Fruit fly (Drosophila melanogaster): ENCODE data around the gene mys.

mys gene

dm6 chrX:8093722-8094177 is 32.3 kb downstream of the mys start, which contains the start of gene UbcE2H (continued):
- TF ChIP-seq CG10267 (tag; optimal IDR thresholded peaks at IDR 0.05) (peak; percentile 29), Dp (GFP tag; optimal IDR thresholded peaks at IDR 0.05) (peak; percentile 77), CG17186 (GFP tag; optimal IDR thresholded peaks at IDR 0.05) (peak; percentile 23), Myb (GFP tag; optimal IDR thresholded peaks at IDR 0.05) (peak; percentile 98), Hr78 (GFP tag; optimal IDR thresholded peaks at IDR 0.05) (peak in 1 of 2 experiments; percentile 30), Pdp1 (GFP tag; optimal IDR thresholded peaks at IDR 0.05) (peak in 1 of 2 experiments; percentile 39)

- peak; percentile 81 for TF ChIP-seq CG30403 (GFP tag; optimal IDR thresholded peaks at IDR 0.05)
- TF ChIP-seq H15 (GFP tag; IDR thresholded peaks at IDR 0.05): peak; percentile 81; the same call in 2 of the 3 replicates
- peak; percentile 86 for TF ChIP-seq seq (GFP tag; IDR thresholded peaks at IDR 0.05)
- TF ChIP-seq Hr3 (GFP tag; optimal IDR thresholded peaks at IDR 0.05): peak; percentile 68
- no peak for TF ChIP-seq CG15479 (GFP tag; optimal IDR thresholded peaks at IDR 0.05)
- TF ChIP-seq CG9797 (GFP tag; optimal IDR thresholded peaks at IDR 0.05): no peak
- TF ChIP-seq Gsc (GFP tag; IDR thresholded peaks at IDR 0.05): 0 out of 2 replicates have a peak, but pooled peaks have one; percentile 8
- TF ChIP-seq Hr78 (GFP tag; optimal IDR thresholded peaks at IDR 0.05): peak in 1 of 2 experiments; percentile 38
- TF ChIP-seq Tbp (GFP tag; optimal IDR thresholded peaks at IDR 0.05): no peak
- peak; percentile 81 for TF ChIP-seq CG3847 (GFP tag; IDR thresholded peaks at IDR 0.05)
- TF ChIP-seq CG12659 (GFP tag; optimal IDR thresholded peaks at IDR 0.05): peak; percentile 87
- peak; percentile 85 for TF ChIP-seq CG11695 (GFP tag; IDR thresholded peaks at IDR 0.05)
- TF ChIP-seq Ravus (GFP tag; IDR thresholded peaks at IDR 0.05): peak; percentile 67; the same call in 1 of the 2 replicates
- TF ChIP-seq nmo (GFP tag; optimal IDR thresholded peaks at IDR 0.05): peak; percentile 83
- TF ChIP-seq CTCF (GFP tag; optimal IDR thresholded peaks at IDR 0.05): peak; percentile 31
- peak; percentile 42 for TF ChIP-seq Myb (GFP tag; optimal IDR thresholded peaks at IDR 0.05)
- no peak for TF ChIP-seq Hr39 (optimal IDR thresholded peaks at IDR 0.05)
- TF ChIP-seq ato (GFP tag; IDR thresholded peaks at IDR 0.05; ENCODE audit: partially characterized antibody): no peak
- TF ChIP-seq sr (GFP tag; IDR thresholded peaks at IDR 0.05): peak; percentile 72; the same call in 1 of the 3 replicates
- peak; percentile 75 for TF ChIP-seq ase (GFP tag; IDR thresholded peaks at IDR 0.05)
- peak; percentile 66 for TF ChIP-seq CG30431 (GFP tag; optimal IDR thresholded peaks at IDR 0.05)
- peak; percentile 84 for TF ChIP-seq CG34422 (GFP tag; IDR thresholded peaks at IDR 0.05)
- peak; percentile 39 for TF ChIP-seq sd (tag; optimal IDR thresholded peaks at IDR 0.05)
- peak; percentile 74 for TF ChIP-seq fd3F (GFP tag; optimal IDR thresholded peaks at IDR 0.05)
- peak; percentile 74 for TF ChIP-seq CG12299 (tag; optimal IDR thresholded peaks at IDR 0.05)
- no peak for TF ChIP-seq CG4282 (GFP tag; optimal IDR thresholded peaks at IDR 0.05)
- TF ChIP-seq Sry-δ (GFP tag; optimal IDR thresholded peaks at IDR 0.05): no peak
- peak; percentile 47 for TF ChIP-seq CG16863 (GFP tag; optimal IDR thresholded peaks at IDR 0.05)
- peak; percentile 74 for TF ChIP-seq CG10209 (GFP tag; optimal IDR thresholded peaks at IDR 0.05)
- peak; percentile 71 for TF ChIP-seq CG12071 (GFP tag; optimal IDR thresholded peaks at IDR 0.05)
- TF ChIP-seq gro (GFP tag; optimal IDR thresholded peaks at IDR 0.05): peak; percentile 46
- peak; percentile 27 for TF ChIP-seq dm (GFP tag; optimal IDR thresholded peaks at IDR 0.05)
- TF ChIP-seq CG4854 (GFP tag; optimal IDR thresholded peaks at IDR 0.05): peak; percentile 65
- TF ChIP-seq ara (GFP tag; IDR thresholded peaks at IDR 0.05): peak; percentile 82
- TF ChIP-seq NFAT (GFP tag; IDR thresholded peaks at IDR 0.05): peak; percentile 64
- TF ChIP-seq MTF-1 (GFP tag; optimal IDR thresholded peaks at IDR 0.05; ENCODE audit: borderline replicate concordance): peak; percentile 49
- peak; percentile 33 for TF ChIP-seq CG1832 (GFP tag; optimal IDR thresholded peaks at IDR 0.05)
- no peak for TF ChIP-seq sima (GFP tag; optimal IDR thresholded peaks at IDR 0.05)
- TF ChIP-seq Rfx (GFP tag; IDR thresholded peaks at IDR 0.05): peak; percentile 87
- TF ChIP-seq stwl (tag; optimal IDR thresholded peaks at IDR 0.05): no peak
- TF ChIP-seq bowl (GFP tag; IDR thresholded peaks at IDR 0.05): peak; percentile 79; the same call in 1 of the 2 replicates
- peak; percentile 95 for TF ChIP-seq ewg (GFP tag; optimal IDR thresholded peaks at IDR 0.05)
- peak; percentile 95 for TF ChIP-seq ci (GFP tag; IDR thresholded peaks at IDR 0.05)
Measured at dm6 chrX:8100026-8100825, 38.8 kb downstream of the mys start.
